Fruit fly (Drosophila melanogaster) whole organism, embryonic: ENCODE data around the gene Rab19.

Experiments used
- Adf1 ChIP-seq: fragments of 200-800 bp; sonication (Bioruptor generic); IDR thresholded peaks from 2 replicates; pipeline ENCODE4 v1.3.6; 2022; ENCODE audit warnings: missing biosample characterization, missing genetic modification characterization
- Atf6 ChIP-seq: fragments of 200-800 bp; sonication (Bioruptor generic); IDR thresholded peaks from 2 replicates; pipeline ENCODE4 v1.3.6; 2022; ENCODE audit warnings: missing biosample characterization, missing genetic modification characterization
- B-H2 ChIP-seq: fragments of 200-800 bp; sonication (Bioruptor generic); optimal IDR thresholded peaks from 2 replicates; lab custom pipeline; 2018; ENCODE audit warnings: missing biosample characterization, mild to moderate bottlenecking, missing genetic modification characterization
- BEAF-32 ChIP-seq: fragments of 200-800 bp; sonication (Bioruptor generic); optimal IDR thresholded peaks from 3 replicates; lab custom pipeline; 2017; ENCODE audit warnings: missing biosample characterization, missing genetic modification characterization, mild to moderate bottlenecking, moderate library complexity, missing genetic modification reagents
- CG1024 ChIP-seq: fragments of 200-800 bp; sonication (Bioruptor generic); IDR thresholded peaks from 2 replicates; pipeline ENCODE4 v1.3.6; 2022; ENCODE audit warnings: missing biosample characterization, missing genetic modification characterization
- CG10959 ChIP-seq: fragments of 200-800 bp; sonication (Bioruptor generic); IDR thresholded peaks from 2 replicates; pipeline ENCODE4 v1.3.6; 2022; ENCODE audit warnings: missing biosample characterization, missing genetic modification characterization
- CG11247 ChIP-seq: fragments of 200-800 bp; sonication (Bioruptor generic); IDR thresholded peaks from 2 replicates; pipeline ENCODE4 v1.3.6; 2022; ENCODE audit warnings: missing biosample characterization, missing genetic modification characterization
- CG11695 ChIP-seq: fragments of 200-800 bp; sonication (Bioruptor generic); IDR thresholded peaks from 3 replicates; pipeline ENCODE4 v1.3.6; 2022; ENCODE audit warnings: missing biosample characterization, missing genetic modification characterization
- CG12659 ChIP-seq: fragments of 200-800 bp; sonication (Bioruptor generic); optimal IDR thresholded peaks from 3 replicates; lab custom pipeline; 2017; ENCODE audit warnings: mild to moderate bottlenecking, missing biosample characterization, missing genetic modification reagents, missing genetic modification characterization
- CG12744 ChIP-seq: fragments of 200-800 bp; sonication (Bioruptor generic); optimal IDR thresholded peaks from 2 replicates; lab custom pipeline; 2016; ENCODE audit warnings: missing biosample characterization, missing genetic modification characterization
- CG12942 ChIP-seq: fragments of 200-800 bp; sonication (Bioruptor generic); optimal IDR thresholded peaks from 3 replicates; lab custom pipeline; 2016; ENCODE audit warnings: missing biosample characterization, missing genetic modification characterization
- CG14014 ChIP-seq: fragments of 200-800 bp; sonication (Bioruptor generic); IDR thresholded peaks from 2 replicates; pipeline ENCODE4 v1.3.6; 2022; ENCODE audit warnings: missing biosample characterization, missing genetic modification characterization
- CG14441 ChIP-seq: fragments of 200-800 bp; sonication (Bioruptor generic); IDR thresholded peaks from 2 replicates; pipeline ENCODE4 v1.3.6; 2022; ENCODE audit warnings: missing biosample characterization, missing genetic modification characterization
- CG15514 ChIP-seq: fragments of 200-800 bp; sonication (Bioruptor generic); optimal IDR thresholded peaks from 3 replicates; lab custom pipeline; 2017; ENCODE audit warnings: missing biosample characterization, missing genetic modification characterization, mild to moderate bottlenecking, moderate library complexity, missing genetic modification reagents
- CG15601 ChIP-seq: fragments of 200-800 bp; sonication (Bioruptor generic); optimal IDR thresholded peaks from 3 replicates; lab custom pipeline; 2019; ENCODE audit warnings: missing biosample characterization, mild to moderate bottlenecking, missing genetic modification characterization, moderate library complexity
- CG16779 ChIP-seq: fragments of 200-800 bp; sonication (Bioruptor generic); IDR thresholded peaks from 2 replicates; pipeline ENCODE4 v1.3.6; 2022; ENCODE audit warnings: missing biosample characterization, missing genetic modification characterization
- CG30403 ChIP-seq: fragments of 200-800 bp; sonication (Bioruptor generic); optimal IDR thresholded peaks from 3 replicates; lab custom pipeline; 2016; ENCODE audit warnings: missing biosample characterization, missing genetic modification characterization
- CG31365 ChIP-seq: fragments of 200-800 bp; sonication (Bioruptor generic); optimal IDR thresholded peaks from 2 replicates; lab custom pipeline; 2018; ENCODE audit warnings: missing biosample characterization, mild to moderate bottlenecking, missing genetic modification characterization
- CG3281 ChIP-seq: fragments of 200-800 bp; sonication (Bioruptor generic); optimal IDR thresholded peaks from 3 replicates; lab custom pipeline; 2017; ENCODE audit warnings: missing biosample characterization, mild to moderate bottlenecking, missing genetic modification characterization
- Camta ChIP-seq: fragments of 200-800 bp; sonication (Bioruptor generic); optimal IDR thresholded peaks from 2 replicates; lab custom pipeline; 2016; ENCODE audit warnings: missing biosample characterization, missing genetic modification characterization
- HLH3B ChIP-seq: fragments of 200-800 bp; sonication (Bioruptor generic); IDR thresholded peaks from 2 replicates; pipeline ENCODE4 v1.3.6; 2022; ENCODE audit warnings: missing biosample characterization, missing genetic modification characterization
- HLHmδ ChIP-seq: fragments of 200-800 bp; sonication (Bioruptor generic); optimal IDR thresholded peaks from 2 replicates; lab custom pipeline; 2018; ENCODE audit warnings: missing biosample characterization, mild to moderate bottlenecking, missing genetic modification characterization, moderate library complexity
- Jarid2 ChIP-seq: fragments of 200-800 bp; sonication (Bioruptor generic); optimal IDR thresholded peaks from 3 replicates; lab custom pipeline; 2017; ENCODE audit warnings: mild to moderate bottlenecking, missing biosample characterization, missing genetic modification reagents, missing genetic modification characterization
- MBD-R2 ChIP-seq: fragments of 200-800 bp; sonication (Bioruptor generic); IDR thresholded peaks from 2 replicates; pipeline ENCODE4 v1.3.6; 2022; ENCODE audit warnings: missing biosample characterization, missing genetic modification characterization
- MTF-1 ChIP-seq: fragments of 200-800 bp; sonication (Bioruptor generic); optimal IDR thresholded peaks from 2 replicates; lab custom pipeline; 2018; ENCODE audit warnings: missing biosample characterization, mild to moderate bottlenecking, missing genetic modification characterization, borderline replicate concordance
- Med ChIP-seq: fragments of 200-800 bp; sonication (Bioruptor generic); peaks from one replicate; lab custom pipeline; 2016; ENCODE audit warnings: missing biosample characterization, missing genetic modification characterization, mild to moderate bottlenecking, inconsistent platforms, moderate library complexity
- Mrtf ChIP-seq: fragments of 200-800 bp; sonication (Bioruptor generic); IDR thresholded peaks from 3 replicates; pipeline ENCODE4 v1.3.6; 2022; ENCODE audit warnings: missing biosample characterization, missing genetic modification characterization
- NC2α ChIP-seq: fragments of 200-800 bp; sonication (Bioruptor generic); optimal IDR thresholded peaks from 2 replicates; lab custom pipeline; 2016; ENCODE audit warnings: missing biosample characterization, missing genetic modification characterization
- Nf-YA ChIP-seq: fragments of 200-800 bp; sonication (Bioruptor generic); IDR thresholded peaks from 2 replicates; pipeline ENCODE4 v1.3.6; 2022; ENCODE audit warnings: missing biosample characterization, missing genetic modification characterization
- Ravus ChIP-seq: fragments of 200-800 bp; sonication (Bioruptor generic); IDR thresholded peaks from 2 replicates; pipeline ENCODE4 v1.3.6; 2022; ENCODE audit warnings: missing biosample characterization, missing genetic modification characterization
- Xrp1 ChIP-seq: fragments of 200-800 bp; sonication (Bioruptor generic); IDR thresholded peaks from 2 replicates; pipeline ENCODE4 v1.3.6; 2022; ENCODE audit warnings: missing biosample characterization, missing genetic modification characterization
- ac ChIP-seq: fragments of 200-800 bp; sonication (Bioruptor generic); optimal IDR thresholded peaks from 3 replicates; lab custom pipeline; 2017; ENCODE audit warnings: missing biosample characterization, mild to moderate bottlenecking, missing genetic modification characterization
- ase ChIP-seq: fragments of 200-800 bp; sonication (Bioruptor generic); IDR thresholded peaks from 3 replicates; pipeline ENCODE4 v1.3.6; 2022; ENCODE audit warnings: missing biosample characterization, missing genetic modification characterization
- ash1 ChIP-seq: fragments of 200-800 bp; sonication (Bioruptor generic); optimal IDR thresholded peaks from 2 replicates; lab custom pipeline; 2018; ENCODE audit warnings: missing biosample characterization, mild to moderate bottlenecking, missing genetic modification characterization
- bcd ChIP-seq: fragments of 200-800 bp; sonication (Bioruptor generic); optimal IDR thresholded peaks from 2 replicates; lab custom pipeline; 2017; ENCODE audit warnings: missing biosample characterization, mild to moderate bottlenecking, missing genetic modification characterization
- bsh ChIP-seq, 2 experiments: fragments of 200-800 bp; sonication (Bioruptor generic); optimal IDR thresholded peaks; 2 replicates each; lab custom pipeline; 2017 to 2018; ENCODE audit warnings: mild to moderate bottlenecking in 2 of 2, missing biosample characterization in 2 of 2, missing genetic modification characterization in 2 of 2, moderate library complexity in 1 of 2
- dmrt11E ChIP-seq: fragments of 200-800 bp; sonication (Bioruptor generic); optimal IDR thresholded peaks from 3 replicates; lab custom pipeline; 2018; ENCODE audit warnings: missing biosample characterization, mild to moderate bottlenecking, missing genetic modification characterization, moderate library complexity
- fd3F ChIP-seq: fragments of 200-800 bp; sonication (Bioruptor generic); optimal IDR thresholded peaks from 2 replicates; lab custom pipeline; 2018; ENCODE audit warnings: missing biosample characterization, mild to moderate bottlenecking, missing genetic modification characterization, moderate library complexity
- hkb ChIP-seq, 2 experiments: fragments of 200-800 bp in 1 of 2; fragments of >200 bp in 1 of 2; sonication (Bioruptor generic) in 1 of 2; IDR thresholded peaks in 1 of 2; optimal IDR thresholded peaks in 1 of 2; 2 replicates each; pipeline versions ENCODE4 v1.3.6 to Lab custom; 2017 to 2022; ENCODE audit warnings: missing biosample characterization in 1 of 2, missing genetic modification characterization in 1 of 2
- org-1 ChIP-seq: fragments of 200-800 bp; sonication (Bioruptor generic); optimal IDR thresholded peaks from 2 replicates; lab custom pipeline; 2017; ENCODE audit warnings: missing biosample characterization, missing genetic modification characterization
- otp ChIP-seq: fragments of 200-800 bp; sonication (Bioruptor generic); IDR thresholded peaks from 3 replicates; pipeline ENCODE4, ENCODE4 v1.3.6; 2022; ENCODE audit warnings: missing biosample characterization, missing genetic modification characterization
- pan ChIP-seq, 4 experiments: fragments of >200 bp in 3 of 4; fragments of 200-800 bp in 1 of 4; sonication (Bioruptor generic) in 1 of 4; optimal IDR thresholded peaks in 3 of 4; IDR thresholded peaks in 1 of 4; 2 replicates each; pipeline versions ENCODE4 v1.3.6 to Lab custom; 2017 to 2022; ENCODE audit warnings: missing biosample characterization in 2 of 4, missing genetic modification characterization in 2 of 4, mixed read lengths in 1 of 4
- pzg ChIP-seq: fragments of 200-800 bp; sonication (Bioruptor generic); optimal IDR thresholded peaks from 3 replicates; lab custom pipeline; 2018; ENCODE audit warnings: missing biosample characterization, mild to moderate bottlenecking, missing genetic modification characterization, moderate library complexity
- seq ChIP-seq: fragments of 200-800 bp; sonication (Bioruptor generic); IDR thresholded peaks from 2 replicates; pipeline ENCODE4 v1.3.6; 2022; ENCODE audit warnings: missing biosample characterization, missing genetic modification characterization
- sim ChIP-seq: fragments of 200-800 bp; sonication (Bioruptor generic); IDR thresholded peaks from 2 replicates; pipeline ENCODE4 v1.3.6; 2022; ENCODE audit warnings: missing biosample characterization, missing genetic modification characterization
- sisA ChIP-seq: fragments of 200-800 bp; sonication (Bioruptor generic); IDR thresholded peaks from 2 replicates; pipeline ENCODE4 v1.3.6; 2022; ENCODE audit warnings: missing biosample characterization, missing genetic modification characterization
- so ChIP-seq: fragments of 200-800 bp; sonication (Bioruptor generic); IDR thresholded peaks from 3 replicates; pipeline ENCODE4 v1.3.6; 2022; ENCODE audit warnings: missing biosample characterization, missing genetic modification characterization
- tup ChIP-seq: fragments of 200-800 bp; sonication (Bioruptor generic); optimal IDR thresholded peaks from 2 replicates; lab custom pipeline; 2016; ENCODE audit warnings: missing biosample characterization, mild to moderate bottlenecking, missing genetic modification characterization, moderate library complexity
- wek ChIP-seq: fragments of 200-800 bp; sonication (Bioruptor generic); optimal IDR thresholded peaks from 3 replicates; lab custom pipeline; 2018; ENCODE audit warnings: missing biosample characterization, mild to moderate bottlenecking, missing genetic modification characterization, moderate library complexity

Gene Rab19

dm6 chr3L:8347346-8347745 lies 50.5 kb downstream of the Rab19 start (continued):
- TF ChIP-seq Mrtf (no peak), Nf-YA (peak; percentile 54; the same call in 1 of the 2 replicates), BEAF-32 (GFP tag; lab: Kevin White, UChicago) (no peak), bsh (GFP tag; optimal IDR thresholded peaks at IDR 0.05; lab: Kevin White, UChicago) (peak in 1 of 2 experiments; percentile 22), MTF-1 (GFP tag; lab: Kevin White, UChicago) (peak; percentile 56), CG14014 (GFP tag; lab: Robert Waterston, UW) (peak; percentile 48; the same call in 1 of the 2 replicates), HLHmδ (peak; percentile 47), CG1024 (GFP tag; lab: Robert Waterston, UW) (peak; percentile 39; the same call in 1 of the 2 replicates), CG15601 (tag; lab: Kevin White, UChicago) (no peak), sim (GFP tag; lab: Robert Waterston, UW) (no peak), CG10959 (GFP tag; lab: Robert Waterston, UW) (no peak), hkb (optimal IDR thresholded peaks at IDR 0.05; lab: Kevin White, UChicago) (no peak), hkb (GFP tag; IDR thresholded peaks at IDR 0.05; lab: Robert Waterston, UW) (peak; percentile 75), wek (GFP tag; lab: Kevin White, UChicago) (peak; percentile 73), Med (GFP tag; lab: Kevin White, UChicago) (peak; percentile 81), B-H2 (peak; percentile 28), Xrp1 (GFP tag; lab: Robert Waterston, UW) (peak; percentile 58), CG11247 (GFP tag; lab: Robert Waterston, UW) (peak; percentile 47; the same call in 1 of the 2 replicates), CG12659 (GFP tag; lab: Kevin White, UChicago) (peak; percentile 2), CG16779 (GFP tag; lab: Robert Waterston, UW) (no peak), CG12744 (GFP tag; lab: Kevin White, UChicago) (no peak), CG11695 (0 out of 3 replicates have a peak, but pooled peaks have one; percentile 12), pzg (GFP tag; lab: Kevin White, UChicago) (no peak), CG3281 (GFP tag; lab: Kevin White, UChicago) (no peak), dmrt11E (tag; lab: Kevin White, UChicago) (no peak), HLH3B (GFP tag; lab: Robert Waterston, UW) (peak; percentile 45; the same call in 1 of the 2 replicates), Camta (GFP tag; lab: Kevin White, UChicago) (peak; percentile 11), org-1 (GFP tag; lab: Kevin White, UChicago) (peak; percentile 36), Ravus (GFP tag; lab: Robert Waterston, UW) (no peak), Adf1 (GFP tag; lab: Robert Waterston, UW) (peak; percentile 9; the same call in 1 of the 2 replicates), Atf6 (GFP tag; lab: Robert Waterston, UW) (peak; percentile 40; the same call in 1 of the 2 replicates), tup (GFP tag; lab: Kevin White, UChicago) (peak; percentile 2), seq (GFP tag; lab: Robert Waterston, UW) (peak; percentile 50; the same call in 1 of the 2 replicates), Jarid2 (GFP tag; lab: Kevin White, UChicago) (peak; percentile 20), otp (GFP tag; lab: Robert Waterston, UW) (peak; percentile 40; the same call in 1 of the 3 replicates), pan (optimal IDR thresholded peaks at IDR 0.05; lab: Kevin White, UChicago) (no peak), pan (GFP tag; optimal IDR thresholded peaks at IDR 0.05 in 1 of 2, IDR thresholded peaks at IDR 0.05 in 1 of 2) (peak in 1 of 2 experiments; percentile 64), MBD-R2 (GFP tag; lab: Robert Waterston, UW) (no peak), ash1 (GFP tag; lab: Kevin White, UChicago) (no peak), fd3F (GFP tag; lab: Kevin White, UChicago) (peak; percentile 17), ac (GFP tag; lab: Kevin White, UChicago) (peak; percentile 20), CG12942 (GFP tag; lab: Kevin White, UChicago) (no peak), NC2α (GFP tag; lab: Kevin White, UChicago) (peak; percentile 17), CG15514 (peak; percentile 64), CG30403 (GFP tag; lab: Kevin White, UChicago) (no peak), CG31365 (tag; lab: Kevin White, UChicago) (peak; percentile 30), so (GFP tag; lab: Robert Waterston, UW) (peak; percentile 49; the same call in 1 of the 3 replicates), ase (GFP tag; lab: Robert Waterston, UW) (peak; percentile 37; the same call in 1 of the 3 replicates), sisA (GFP tag; lab: Robert Waterston, UW) (no peak), CG14441 (GFP tag; lab: Robert Waterston, UW) (0 out of 2 replicates have a peak, but pooled peaks have one; percentile 24), bcd (GFP tag; lab: Kevin White, UChicago) (peak; percentile 20)
